Worm (Caenorhabditis elegans): ENCODE results near the gene pgm-1.
"Not testable (repeated sequence)": the region's sequence is repeated elsewhere in the genome, so short reads cannot be mapped to it uniquely, and the experiment has no call there.

DNA sequence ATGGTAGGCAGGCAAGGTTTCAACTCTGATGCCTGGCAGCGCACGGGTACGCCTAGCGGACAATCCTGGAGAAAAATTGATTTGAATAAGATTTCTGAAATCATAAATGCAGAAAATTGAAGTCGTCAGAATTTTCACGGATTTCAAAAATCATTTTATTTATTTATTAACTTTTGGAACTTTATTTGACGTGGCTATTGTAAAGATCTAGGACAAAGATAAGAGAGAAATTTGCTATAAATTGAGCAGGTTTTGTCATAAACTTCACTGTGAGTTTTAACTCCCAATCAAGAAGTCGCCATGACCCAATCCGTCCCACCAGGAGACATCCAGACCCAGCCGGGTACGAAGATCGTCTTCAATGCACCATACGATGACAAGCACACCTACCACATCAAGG lies 43.5 kb downstream of the pgm-1 start, which contains the start of gene msp-152:
- not testable (repeated sequence) for TF ChIP-seq sox-4 (tag; optimal IDR thresholded peaks at IDR 0.05); ztf-16 (tag; optimal IDR thresholded peaks at IDR 0.05); elt-4 (tag; optimal IDR thresholded peaks at IDR 0.05); dve-1 (tag; optimal IDR thresholded peaks at IDR 0.05); pha-4 (tag; optimal IDR thresholded peaks at IDR 0.05); pag-3 (tag; optimal IDR thresholded peaks at IDR 0.05; ENCODE audit: borderline replicate concordance); nfya-1 (tag; optimal IDR thresholded peaks at IDR 0.05); ceh-9 (tag; optimal IDR thresholded peaks at IDR 0.05); unc-55 (GFP tag; optimal IDR thresholded peaks at IDR 0.05); eyg-1 (tag; optimal IDR thresholded peaks at IDR 0.05); rnt-1 (tag; optimal IDR thresholded peaks at IDR 0.05); pha-2 (tag; optimal IDR thresholded peaks at IDR 0.05)

Measured in whole organism, late embryonic.